Worm (Caenorhabditis elegans) whole organism, L4 larva: ENCODE measurements around the gene lin-12.

Source experiments
- D1046.2 ChIP-seq: fragments of 200-800 bp; sonication (Bioruptor generic); IDR thresholded peaks from 2 replicates; pipeline ENCODE4 v1.3.6; 2022; ENCODE audit warnings: missing genetic modification characterization, missing compliant biosample characterization
- T20F7.1 ChIP-seq: fragments of 200-800 bp; sonication (Bioruptor generic); optimal IDR thresholded peaks from 2 replicates; lab custom pipeline; 2018; ENCODE audit warnings: mild to moderate bottlenecking, missing genetic modification characterization, missing compliant biosample characterization
- Y48G9A.11 ChIP-seq: fragments of 200-800 bp; sonication (Bioruptor generic); IDR thresholded peaks from 2 replicates; pipeline ENCODE4 v1.3.6; 2022; ENCODE audit warnings: missing genetic modification reagents, missing genetic modification characterization, missing compliant biosample characterization
- ZK546.5 ChIP-seq, 2 experiments: sonication (generic microtip); optimal IDR thresholded peaks; 2 replicates each; lab custom pipeline; 2017; ENCODE audit warnings: missing biosample characterization in 2 of 2, missing genetic modification characterization in 2 of 2
- aly-2 ChIP-seq: sonication (generic microtip); optimal IDR thresholded peaks from 2 replicates; lab custom pipeline; 2018; ENCODE audit warnings: missing biosample characterization, missing genetic modification characterization
- ama-1 ChIP-seq: fragments of 150-350 bp; optimal IDR thresholded peaks from 2 replicates; lab custom pipeline; 2014; ENCODE audit warnings: inconsistent platforms, mixed read lengths
- arid-1 ChIP-seq: fragments of 200-800 bp; sonication (Bioruptor generic); conservative IDR thresholded peaks from 2 replicates; pipeline ENCODE4 v1.3.6; 2022; ENCODE audit warnings: missing genetic modification reagents, missing genetic modification characterization, missing compliant biosample characterization
- ceh-28 ChIP-seq: fragments of 150-350 bp; optimal IDR thresholded peaks from 2 replicates; lab custom pipeline; 2014; ENCODE audit warnings: missing biosample characterization, missing genetic modification reagents, missing genetic modification characterization
- ces-1 ChIP-seq: fragments of 150-350 bp; sonication (generic microtip); optimal IDR thresholded peaks from 4 replicates; lab custom pipeline; 2014; ENCODE audit warnings: missing biosample characterization, missing genetic modification reagents, missing genetic modification characterization
- daf-16 ChIP-seq, 3 experiments: sonication (generic microtip); optimal IDR thresholded peaks; 2 replicates each; lab custom pipeline; 2016 to 2017; ENCODE audit warnings: missing genetic modification characterization in 3 of 3, missing genetic modification reagents in 3 of 3, mild to moderate bottlenecking in 2 of 3, missing compliant biosample characterization in 2 of 3, missing biosample characterization in 1 of 3, moderate library complexity in 1 of 3
- daf-19 ChIP-seq: fragments of 200-800 bp; sonication (Bioruptor generic); conservative IDR thresholded peaks from 2 replicates; pipeline ENCODE4 v1.3.6; 2022; ENCODE audit warnings: missing genetic modification characterization, missing compliant biosample characterization
- daf-8 ChIP-seq: fragments of 200-800 bp; sonication (Bioruptor generic); IDR thresholded peaks from 2 replicates; pipeline ENCODE4 v1.3.6; 2022; ENCODE audit warnings: missing genetic modification characterization, missing compliant biosample characterization
- dpl-1 ChIP-seq: fragments of 150-350 bp; optimal IDR thresholded peaks from 2 replicates; lab custom pipeline; 2014; ENCODE audit warnings: missing biosample characterization, missing genetic modification reagents, missing genetic modification characterization
- duxl-1 ChIP-seq: sonication (generic microtip); optimal IDR thresholded peaks from 2 replicates; lab custom pipeline; 2016; ENCODE audit warnings: mild to moderate bottlenecking, missing genetic modification characterization, moderate library complexity, missing compliant biosample characterization; ENCODE audit not compliant: poor library complexity
- egl-27 ChIP-seq: sonication (generic microtip); optimal IDR thresholded peaks from 3 replicates; lab custom pipeline; 2017; ENCODE audit warnings: missing biosample characterization, missing genetic modification reagents, missing genetic modification characterization
- fos-1 ChIP-seq: fragments of 150-350 bp; optimal IDR thresholded peaks from 2 replicates; lab custom pipeline; 2014; ENCODE audit warnings: missing biosample characterization, missing genetic modification characterization
- hlh-11 ChIP-seq: fragments of 200-800 bp; sonication (Bioruptor generic); optimal IDR thresholded peaks from 2 replicates; lab custom pipeline; 2018; ENCODE audit warnings: mild to moderate bottlenecking, missing genetic modification characterization, missing compliant biosample characterization
- hlh-30 ChIP-seq: sonication (generic microtip); optimal IDR thresholded peaks from 2 replicates; lab custom pipeline; 2017; ENCODE audit warnings: antibody characterized with exemption, mild to moderate bottlenecking, missing genetic modification characterization, missing compliant biosample characterization; ENCODE audit not compliant: insufficient read depth
- hmg-1.1 ChIP-seq: fragments of 200-800 bp; sonication (Bioruptor generic); IDR thresholded peaks from 2 replicates; pipeline ENCODE4 v1.3.6; 2022; ENCODE audit warnings: missing genetic modification reagents, missing genetic modification characterization, missing compliant biosample characterization
- jun-1 ChIP-seq: fragments of 150-350 bp; optimal IDR thresholded peaks from 2 replicates; lab custom pipeline; 2014; ENCODE audit warnings: missing biosample characterization, missing genetic modification reagents, missing genetic modification characterization
- lin-15B ChIP-seq: fragments of 150-350 bp; sonication (generic microtip); optimal IDR thresholded peaks from 3 replicates; lab custom pipeline; 2014; ENCODE audit warnings: missing biosample characterization, missing genetic modification characterization
- lin-38 ChIP-seq: fragments of 200-800 bp; sonication (Bioruptor generic); IDR thresholded peaks from 2 replicates; pipeline ENCODE4 v1.3.6; 2022; ENCODE audit warnings: missing genetic modification reagents, missing genetic modification characterization, missing compliant biosample characterization
- lin-39 ChIP-seq: fragments of 150-350 bp; optimal IDR thresholded peaks from 2 replicates; lab custom pipeline; 2014; ENCODE audit warnings: missing biosample characterization, missing genetic modification reagents, missing genetic modification characterization
- madf-9 ChIP-seq: fragments of 200-800 bp; sonication (Bioruptor generic); conservative IDR thresholded peaks from 2 replicates; pipeline ENCODE4 v1.3.6; 2022; ENCODE audit warnings: missing genetic modification reagents, missing genetic modification characterization, missing compliant biosample characterization
- mdl-1 ChIP-seq, 2 experiments: fragments of 150-350 bp in 1 of 2; sonication (generic microtip) in 1 of 2; optimal IDR thresholded peaks; 2 replicates each; lab custom pipeline; 2014 to 2017; ENCODE audit warnings: missing biosample characterization in 2 of 2, missing genetic modification characterization in 2 of 2
- mes-2 ChIP-seq: sonication (generic microtip); optimal IDR thresholded peaks from 2 replicates; lab custom pipeline; 2016; ENCODE audit warnings: missing genotype, mild to moderate bottlenecking, missing genetic modification characterization, missing compliant biosample characterization; ENCODE audit not compliant: poor library complexity, severe bottlenecking
- mxl-2 ChIP-seq: fragments of 200-800 bp; sonication (Bioruptor generic); conservative IDR thresholded peaks from 2 replicates; pipeline ENCODE4 v1.3.6; 2022; ENCODE audit warnings: missing genetic modification reagents, missing genetic modification characterization, missing compliant biosample characterization
- mxl-3 ChIP-seq: fragments of 200-800 bp; sonication (Bioruptor generic); optimal IDR thresholded peaks from 2 replicates; lab custom pipeline; 2018; ENCODE audit warnings: mild to moderate bottlenecking, missing genetic modification characterization, missing compliant biosample characterization
- nhr-102 ChIP-seq: sonication (generic microtip); optimal IDR thresholded peaks from 2 replicates; lab custom pipeline; 2016; ENCODE audit warnings: mild to moderate bottlenecking, missing genetic modification characterization, moderate library complexity, missing compliant biosample characterization
- nhr-11 ChIP-seq: fragments of 150-350 bp; optimal IDR thresholded peaks from 2 replicates; lab custom pipeline; 2014; ENCODE audit warnings: missing biosample characterization, missing genetic modification characterization
- nhr-237 ChIP-seq: sonication (generic microtip); optimal IDR thresholded peaks from 2 replicates; lab custom pipeline; 2017; ENCODE audit warnings: missing biosample characterization, missing genetic modification characterization
- nhr-25 ChIP-seq: sonication (generic microtip); optimal IDR thresholded peaks from 2 replicates; lab custom pipeline; 2017; ENCODE audit warnings: missing genetic modification characterization, mild to moderate bottlenecking, missing compliant biosample characterization, antibody characterized with exemption, moderate library complexity, borderline replicate concordance; ENCODE audit not compliant: insufficient read depth
- nhr-28 ChIP-seq: fragments of 150-350 bp; optimal IDR thresholded peaks from 2 replicates; lab custom pipeline; 2014; ENCODE audit warnings: missing biosample characterization, missing genetic modification characterization
- nhr-41 ChIP-seq: fragments of 200-800 bp; sonication (Bioruptor generic); IDR thresholded peaks from 2 replicates; pipeline ENCODE4 v1.3.6; 2022; ENCODE audit warnings: missing genetic modification reagents, missing genetic modification characterization, missing compliant biosample characterization
- nhr-42 ChIP-seq: fragments of 200-800 bp; sonication (Bioruptor generic); IDR thresholded peaks from 2 replicates; pipeline ENCODE4 v1.3.6; 2022; ENCODE audit warnings: missing genetic modification characterization, missing compliant biosample characterization
- nhr-48 ChIP-seq: sonication (generic microtip); optimal IDR thresholded peaks from 2 replicates; lab custom pipeline; 2016; ENCODE audit warnings: mild to moderate bottlenecking, missing genetic modification characterization, missing compliant biosample characterization
- pha-4 ChIP-seq, 2 experiments: fragments of 150-350 bp in 1 of 2; fragments of 200-800 bp in 1 of 2; sonication (Bioruptor generic) in 1 of 2; IDR thresholded peaks in 1 of 2; optimal IDR thresholded peaks in 1 of 2; 2 replicates each; pipeline versions ENCODE4 v1.3.6 to Lab custom; 2014 to 2022; ENCODE audit warnings: missing genetic modification characterization in 2 of 2, missing genetic modification reagents in 2 of 2, missing biosample characterization in 1 of 2, missing compliant biosample characterization in 1 of 2
- saeg-2 ChIP-seq: fragments of 200-800 bp; sonication (Bioruptor generic); IDR thresholded peaks from 2 replicates; pipeline ENCODE4 v1.3.6; 2022; ENCODE audit warnings: missing genetic modification reagents, missing genetic modification characterization, missing compliant biosample characterization
- skn-1 ChIP-seq: fragments of 150-350 bp; optimal IDR thresholded peaks from 2 replicates; lab custom pipeline; 2014; ENCODE audit warnings: missing biosample characterization, missing genetic modification characterization
- snpc-1.2 ChIP-seq: fragments of 200-800 bp; sonication (Bioruptor generic); IDR thresholded peaks from 2 replicates; pipeline ENCODE4 v1.3.6; 2022; ENCODE audit warnings: missing genetic modification reagents, missing genetic modification characterization, missing compliant biosample characterization
- spr-1 ChIP-seq: sonication (generic microtip); optimal IDR thresholded peaks from 2 replicates; lab custom pipeline; 2016; ENCODE audit warnings: mild to moderate bottlenecking, missing genetic modification characterization, missing compliant biosample characterization
- unc-39 ChIP-seq: sonication (generic microtip); optimal IDR thresholded peaks from 2 replicates; lab custom pipeline; 2017; ENCODE audit warnings: missing biosample characterization, missing genetic modification characterization
- unc-62 ChIP-seq, 3 experiments: fragments of 150-350 bp in 1 of 3; sonication (generic microtip); optimal IDR thresholded peaks in 2 of 3; peaks in 1 of 3; 1 replicate in 1 of 3; 2 replicates in 2 of 3; lab custom pipeline; 2014 to 2017; ENCODE audit warnings: missing biosample characterization in 3 of 3, missing genetic modification characterization in 3 of 3, missing genetic modification reagents in 3 of 3, missing genotype in 1 of 3
- vab-7 ChIP-seq: fragments of 200-800 bp; sonication (Bioruptor generic); IDR thresholded peaks from 2 replicates; pipeline ENCODE4 v1.3.6; 2022; ENCODE audit warnings: missing genetic modification reagents, missing genetic modification characterization, missing compliant biosample characterization
- zfp-2 ChIP-seq: sonication (generic microtip); optimal IDR thresholded peaks from 2 replicates; lab custom pipeline; 2016; ENCODE audit warnings: mild to moderate bottlenecking, missing genetic modification characterization, missing compliant biosample characterization
- zfp-3 ChIP-seq: fragments of 200-800 bp; sonication (Bioruptor generic); conservative IDR thresholded peaks from 2 replicates; pipeline ENCODE4 v1.3.6; 2022; ENCODE audit warnings: missing genetic modification reagents, missing genetic modification characterization, missing compliant biosample characterization
- zip-2 ChIP-seq: fragments of 150-350 bp; optimal IDR thresholded peaks from 2 replicates; lab custom pipeline; 2014; ENCODE audit warnings: missing biosample characterization, missing genetic modification characterization
- ztf-7 ChIP-seq: fragments of 150-350 bp; optimal IDR thresholded peaks from 2 replicates; lab custom pipeline; 2014; ENCODE audit warnings: missing biosample characterization, missing genetic modification characterization

lin-12 gene

DNA sequence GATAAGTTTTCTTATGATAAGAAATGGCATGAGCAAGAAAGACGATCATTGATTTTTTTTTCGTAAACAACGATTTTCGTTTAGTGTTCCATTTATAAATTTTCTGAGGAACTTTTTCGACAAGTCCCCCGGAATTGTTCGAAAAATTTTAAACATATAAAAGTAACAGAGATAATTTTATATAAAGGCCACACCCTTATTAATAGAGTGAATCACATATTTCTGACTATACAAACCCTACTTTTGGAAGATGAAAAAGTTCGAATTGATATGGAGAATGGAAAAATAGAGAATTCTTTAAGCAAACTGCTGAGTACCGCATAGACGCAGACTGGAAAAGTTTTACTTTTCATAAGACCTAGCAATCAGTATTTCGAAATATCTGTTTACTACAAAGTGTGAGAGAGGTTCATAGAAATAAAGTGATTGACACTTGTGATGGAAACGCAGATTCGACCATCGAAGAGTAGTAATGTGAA is 20.1 kb downstream of the lin-12 start (continued):
- TF ChIP-seq ztf-7 (peak; percentile 65), nhr-237 (tag; lab: Kevin White, UChicago) (no peak), Y48G9A.11 (GFP tag; lab: Robert Waterston, UW) (no peak), lin-15B (no peak), nhr-28 (tag; lab: Kevin White, UChicago) (peak; percentile 74), spr-1 (tag; lab: Kevin White, UChicago) (peak; percentile 27), egl-27 (tag; lab: Kevin White, UChicago) (no peak), daf-19 (GFP tag; lab: Robert Waterston, UW) (peak; percentile 31; the same call in 1 of the 2 replicates), zip-2 (peak; percentile 74), duxl-1 (tag; lab: Kevin White, UChicago) (peak; percentile 17), mxl-2 (GFP tag; lab: Robert Waterston, UW) (no peak), ceh-28 (tag; lab: Kevin White, UChicago) (peak; percentile 36), hlh-30 (tag; lab: Kevin White, UChicago) (peak; percentile 87), hlh-11 (tag; lab: Kevin White, UChicago) (peak; percentile 85), unc-62 (GFP tag; optimal IDR thresholded peaks at IDR 0.05 in 1 of 2; lab: Kevin White, UChicago) (no peak), unc-62 (tag; optimal IDR thresholded peaks at IDR 0.05; lab: Kevin White, UChicago) (no peak), mxl-3 (GFP tag; lab: Kevin White, UChicago) (no peak), D1046.2 (GFP tag; lab: Robert Waterston, UW) (0 out of 2 replicates have a peak, but pooled peaks have one; percentile 4), mdl-1 (tag; optimal IDR thresholded peaks at IDR 0.05; lab: Kevin White, UChicago) (peak in 1 of 2 experiments; percentile 56), snpc-1.2 (GFP tag; lab: Robert Waterston, UW) (peak; percentile 46; the same call in 1 of the 2 replicates), dpl-1 (GFP tag; lab: Kevin White, UChicago) (peak; percentile 51), nhr-41 (GFP tag; lab: Robert Waterston, UW) (0 out of 2 replicates have a peak, but pooled peaks have one; percentile 43), ZK546.5 (tag; optimal IDR thresholded peaks at IDR 0.05; lab: Kevin White, UChicago) (no peak), hmg-1.1 (GFP tag; lab: Robert Waterston, UW) (peak; percentile 70), vab-7 (peak; percentile 59; the same call in 1 of the 2 replicates), nhr-102 (peak; percentile 18), lin-39 (tag; lab: Kevin White, UChicago) (no peak), nhr-11 (tag; lab: Kevin White, UChicago) (no peak), lin-38 (peak; percentile 68), daf-8 (GFP tag; lab: Robert Waterston, UW) (no peak), skn-1 (tag; lab: Kevin White, UChicago) (no peak), nhr-48 (tag; lab: Kevin White, UChicago) (no peak), arid-1 (0 out of 2 replicates have a peak, but pooled peaks have one; percentile 57), zfp-2 (tag; lab: Kevin White, UChicago) (no peak), zfp-3 (peak; percentile 98), nhr-25 (tag; lab: Kevin White, UChicago) (peak; percentile 10), fos-1 (tag; lab: Kevin White, UChicago) (no peak), T20F7.1 (GFP tag; lab: Kevin White, UChicago) (peak; percentile 84), unc-39 (tag; lab: Kevin White, UChicago) (no peak), pha-4 (GFP tag; IDR thresholded peaks at IDR 0.05; lab: Robert Waterston, UW) (peak; percentile 81), pha-4 (tag; optimal IDR thresholded peaks at IDR 0.05; lab: Kevin White, UChicago) (peak; percentile 82), saeg-2 (GFP tag; lab: Robert Waterston, UW) (0 out of 2 replicates have a peak, but pooled peaks have one; percentile 70), jun-1 (tag; lab: Kevin White, UChicago) (peak; percentile 31), daf-16 (GFP tag; optimal IDR thresholded peaks at IDR 0.05; lab: Kevin White, UChicago) (peak; percentile 23 to 52), daf-16 (tag; optimal IDR thresholded peaks at IDR 0.05; lab: Kevin White, UChicago) (peak; percentile 97), mes-2 (tag; lab: Kevin White, UChicago) (peak; percentile 63), madf-9 (GFP tag; lab: Robert Waterston, UW) (peak; percentile 62), aly-2 (no peak), nhr-42 (no peak; the same call in none of the 2 replicates), ces-1 (GFP tag; lab: Kevin White, UChicago) (no peak), ama-1 (lab: Kevin White, UChicago) (peak; percentile 90)
